Worm (Caenorhabditis elegans): ENCODE data around the gene Y43C5A.7.
"Not testable (repeated sequence)": the region's sequence is repeated elsewhere in the genome, so short reads cannot be mapped to it uniquely, and the experiment has no call there.

ce11 chrIV:10323368-10323767 lies 46.3 kb downstream of the Y43C5A.7 start:
- not testable (repeated sequence) for TF ChIP-seq ama-1 (optimal IDR thresholded peaks at IDR 0.05); snpc-4 (tag; optimal IDR thresholded peaks at IDR 0.05); nhr-25 (tag; optimal IDR thresholded peaks at IDR 0.05; ENCODE audit: borderline replicate concordance, insufficient read depth); unc-62 (GFP tag; optimal IDR thresholded peaks at IDR 0.05 in 1 of 2); unc-62 (tag; optimal IDR thresholded peaks at IDR 0.05); ceh-44 (GFP tag; IDR thresholded peaks at IDR 0.05); nhr-11 (tag; optimal IDR thresholded peaks at IDR 0.05); unc-130 (GFP tag; optimal IDR thresholded peaks at IDR 0.05); ZK546.5 (tag; optimal IDR thresholded peaks at IDR 0.05); F49E8.2 (tag; optimal IDR thresholded peaks at IDR 0.05; ENCODE audit: borderline replicate concordance)
- TF ChIP-seq lin-29 (GFP tag; IDR thresholded peaks at IDR 0.05) (0 out of 2 replicates have a peak, but pooled peaks have one; percentile 12), F26F4.8 (GFP tag; conservative IDR thresholded peaks at IDR 0.05) (peak; percentile 54; the same call in 1 of the 2 replicates), lin-38 (GFP tag; IDR thresholded peaks at IDR 0.05) (peak; percentile 35; the same call in 1 of the 2 replicates)

Measured in whole organism, L4 larva.